Worm (Caenorhabditis elegans) whole organism, L1 larva: ENCODE results near the gene C34F6.5.

Experiments
- aha-1 ChIP-seq: fragments of 150-350 bp; optimal IDR thresholded peaks from 2 replicates; lab custom pipeline; 2014; ENCODE audit warnings: missing biosample characterization, missing genetic modification characterization
- ama-1 ChIP-seq: fragments of 150-350 bp; optimal IDR thresholded peaks from 2 replicates; lab custom pipeline; 2014
- blmp-1 ChIP-seq: fragments of 150-350 bp; optimal IDR thresholded peaks from 2 replicates; lab custom pipeline; 2014; ENCODE audit warnings: missing biosample characterization, missing genetic modification characterization
- ceh-63 ChIP-seq: fragments of 200-800 bp; sonication (Bioruptor generic); optimal IDR thresholded peaks from 2 replicates; lab custom pipeline; 2018; ENCODE audit warnings: mild to moderate bottlenecking, missing genetic modification characterization, missing compliant biosample characterization
- ceh-82 ChIP-seq, 3 experiments: fragments of 150-350 bp in 1 of 3; sonication (generic microtip) in 2 of 3; optimal IDR thresholded peaks; 2 replicates each; lab custom pipeline; 2014 to 2017; ENCODE audit warnings: missing biosample characterization in 3 of 3, missing genetic modification characterization in 3 of 3
- dpl-1 ChIP-seq, 3 experiments: fragments of 150-350 bp in 2 of 3; sonication (generic microtip) in 1 of 3; optimal IDR thresholded peaks; 2 replicates each; lab custom pipeline; 2014 to 2017; ENCODE audit warnings: missing biosample characterization in 3 of 3, missing genetic modification characterization in 3 of 3, missing genetic modification reagents in 3 of 3
- efl-1 ChIP-seq, 4 experiments: fragments of 150-350 bp; optimal IDR thresholded peaks in 3 of 4; peaks in 1 of 4; 1 replicate in 1 of 4; 2 replicates in 3 of 4; lab custom pipeline; 2014; ENCODE audit warnings: missing biosample characterization in 2 of 4, missing genetic modification characterization in 2 of 4, missing genetic modification reagents in 2 of 4
- egl-13 ChIP-seq: sonication (generic microtip); optimal IDR thresholded peaks from 2 replicates; lab custom pipeline; 2016; ENCODE audit warnings: missing genotype, missing genetic modification reagents, missing genetic modification characterization, missing compliant biosample characterization
- egl-27 ChIP-seq, 2 experiments: fragments of 150-350 bp in 1 of 2; sonication (generic microtip); optimal IDR thresholded peaks; 3 replicates each; lab custom pipeline; 2017 to 2018; ENCODE audit warnings: missing biosample characterization in 2 of 2, missing genetic modification characterization in 2 of 2, missing genetic modification reagents in 2 of 2
- elt-2 ChIP-seq: sonication (generic microtip); optimal IDR thresholded peaks from 2 replicates; lab custom pipeline; 2016; ENCODE audit warnings: missing genetic modification characterization, mild to moderate bottlenecking, inconsistent platforms, missing compliant biosample characterization, missing genetic modification reagents
- elt-3 ChIP-seq, 6 experiments: fragments of 150-350 bp in 1 of 6; sonication (generic microtip); optimal IDR thresholded peaks; 2 replicates each; lab custom pipeline; 2017 to 2018; ENCODE audit warnings: missing biosample characterization in 6 of 6, missing genetic modification characterization in 6 of 6, inconsistent platforms in 1 of 6
- fkh-8 ChIP-seq: sonication (generic microtip); optimal IDR thresholded peaks from 2 replicates; lab custom pipeline; 2016; ENCODE audit warnings: mild to moderate bottlenecking, missing genetic modification characterization, missing compliant biosample characterization
- fos-1 ChIP-seq: fragments of 150-350 bp; optimal IDR thresholded peaks from 2 replicates; lab custom pipeline; 2014; ENCODE audit warnings: missing biosample characterization, missing genetic modification characterization
- hpl-2 ChIP-seq: fragments of 150-350 bp; optimal IDR thresholded peaks from 2 replicates; lab custom pipeline; 2014; ENCODE audit warnings: missing biosample characterization, missing genetic modification reagents, missing genetic modification characterization
- irx-1 ChIP-seq: sonication (generic microtip); optimal IDR thresholded peaks from 2 replicates; lab custom pipeline; 2016; ENCODE audit warnings: missing genetic modification characterization, missing compliant biosample characterization
- jun-1 ChIP-seq: fragments of 150-350 bp; optimal IDR thresholded peaks from 2 replicates; lab custom pipeline; 2014; ENCODE audit warnings: missing biosample characterization, missing genetic modification reagents, missing genetic modification characterization
- lin-14 ChIP-seq: fragments of 200-800 bp; sonication (Bioruptor generic); optimal IDR thresholded peaks from 2 replicates; lab custom pipeline; 2018; ENCODE audit warnings: mild to moderate bottlenecking, missing genetic modification characterization, moderate library complexity, missing compliant biosample characterization
- lin-35 ChIP-seq, 2 experiments: fragments of 150-350 bp; optimal IDR thresholded peaks; 2 replicates each; lab custom pipeline; 2014; ENCODE audit warnings: missing biosample characterization in 2 of 2, missing genetic modification characterization in 2 of 2, missing genetic modification reagents in 2 of 2
- lsy-2 ChIP-seq, 2 experiments: fragments of 150-350 bp; optimal IDR thresholded peaks; 2 replicates each; lab custom pipeline; 2014; ENCODE audit warnings: missing biosample characterization in 2 of 2, missing genetic modification characterization in 2 of 2
- mab-9 ChIP-seq: fragments of 200-800 bp; sonication (Bioruptor generic); IDR thresholded peaks from 2 replicates; pipeline ENCODE4 v1.3.6; 2022; ENCODE audit warnings: missing genetic modification reagents, missing genetic modification characterization, missing compliant biosample characterization
- mep-1 ChIP-seq: fragments of 150-350 bp; optimal IDR thresholded peaks from 2 replicates; lab custom pipeline; 2014; ENCODE audit warnings: missing biosample characterization, missing genetic modification characterization
- nhr-12 ChIP-seq: sonication (generic microtip); optimal IDR thresholded peaks from 2 replicates; lab custom pipeline; 2017; ENCODE audit warnings: missing biosample characterization, missing genetic modification characterization
- nhr-20 ChIP-seq: sonication (generic microtip); optimal IDR thresholded peaks from 2 replicates; lab custom pipeline; 2016; ENCODE audit warnings: mild to moderate bottlenecking, missing genetic modification characterization, missing compliant biosample characterization
- nhr-28 ChIP-seq: fragments of 150-350 bp; optimal IDR thresholded peaks from 2 replicates; lab custom pipeline; 2014; ENCODE audit warnings: missing biosample characterization, missing genetic modification characterization
- nhr-47 ChIP-seq: sonication (generic microtip); optimal IDR thresholded peaks from 2 replicates; lab custom pipeline; 2016; ENCODE audit warnings: mild to moderate bottlenecking, missing genetic modification characterization, moderate library complexity, missing compliant biosample characterization
- nhr-71 ChIP-seq: sonication (generic microtip); optimal IDR thresholded peaks from 2 replicates; lab custom pipeline; 2016; ENCODE audit warnings: mild to moderate bottlenecking, missing genetic modification characterization, moderate library complexity, missing compliant biosample characterization
- nhr-76 ChIP-seq: sonication (generic microtip); optimal IDR thresholded peaks from 2 replicates; lab custom pipeline; 2017; ENCODE audit warnings: missing biosample characterization, missing genetic modification characterization
- nhr-77 ChIP-seq: fragments of 150-350 bp; optimal IDR thresholded peaks from 2 replicates; lab custom pipeline; 2014; ENCODE audit warnings: missing biosample characterization, missing genetic modification characterization
- nhr-85 ChIP-seq: sonication (generic microtip); peaks from one replicate; lab custom pipeline; 2016; ENCODE audit warnings: missing genetic modification characterization, inconsistent platforms, missing compliant biosample characterization
- nhr-90 ChIP-seq: sonication (generic microtip); optimal IDR thresholded peaks from 2 replicates; lab custom pipeline; 2016; ENCODE audit warnings: mild to moderate bottlenecking, missing genetic modification characterization, missing compliant biosample characterization; ENCODE audit not compliant: poor library complexity
- pag-3 ChIP-seq: sonication (generic microtip); optimal IDR thresholded peaks from 2 replicates; lab custom pipeline; 2017; ENCODE audit warnings: missing genetic modification characterization, mild to moderate bottlenecking, missing compliant biosample characterization, antibody characterized with exemption, borderline replicate concordance; ENCODE audit not compliant: insufficient read depth
- pax-3 ChIP-seq: fragments of 200-800 bp; sonication (Bioruptor generic); optimal IDR thresholded peaks from 2 replicates; lab custom pipeline; 2018; ENCODE audit warnings: mild to moderate bottlenecking, missing genetic modification characterization, moderate library complexity, missing compliant biosample characterization
- pqm-1 ChIP-seq: sonication (generic microtip); optimal IDR thresholded peaks from 3 replicates; lab custom pipeline; 2017; ENCODE audit warnings: missing biosample characterization, missing genetic modification characterization
- snu-23 ChIP-seq: sonication (generic microtip); optimal IDR thresholded peaks from 2 replicates; lab custom pipeline; 2016; ENCODE audit warnings: missing genetic modification characterization, missing compliant biosample characterization
- sptf-1 ChIP-seq: fragments of 150-350 bp; optimal IDR thresholded peaks from 2 replicates; lab custom pipeline; 2014; ENCODE audit warnings: missing biosample characterization, missing genetic modification characterization
- swsn-7 ChIP-seq: sonication (generic microtip); optimal IDR thresholded peaks from 2 replicates; lab custom pipeline; 2016; ENCODE audit warnings: missing genetic modification characterization, missing compliant biosample characterization
- tlp-1 ChIP-seq: fragments of 150-350 bp; optimal IDR thresholded peaks from 2 replicates; lab custom pipeline; 2014; ENCODE audit warnings: missing biosample characterization, missing genetic modification characterization
- unc-30 ChIP-seq: sonication (generic microtip); optimal IDR thresholded peaks from 2 replicates; lab custom pipeline; 2017; ENCODE audit warnings: missing biosample characterization, missing genetic modification characterization
- unc-86 ChIP-seq: sonication (generic microtip); optimal IDR thresholded peaks from 2 replicates; lab custom pipeline; 2016; ENCODE audit warnings: missing genetic modification characterization, missing compliant biosample characterization
- xbp-1 ChIP-seq: sonication (generic microtip); optimal IDR thresholded peaks from 2 replicates; lab custom pipeline; 2016; ENCODE audit warnings: missing genetic modification characterization, missing compliant biosample characterization
- zip-4 ChIP-seq: fragments of 200-800 bp; sonication (Bioruptor generic); optimal IDR thresholded peaks from 2 replicates; lab custom pipeline; 2018; ENCODE audit warnings: mild to moderate bottlenecking, missing genetic modification characterization, moderate library complexity, missing compliant biosample characterization
- ztf-4 ChIP-seq: fragments of 150-350 bp; optimal IDR thresholded peaks from 2 replicates; lab custom pipeline; 2014; ENCODE audit warnings: missing biosample characterization, missing genetic modification characterization

The C34F6.5 gene

DNA sequence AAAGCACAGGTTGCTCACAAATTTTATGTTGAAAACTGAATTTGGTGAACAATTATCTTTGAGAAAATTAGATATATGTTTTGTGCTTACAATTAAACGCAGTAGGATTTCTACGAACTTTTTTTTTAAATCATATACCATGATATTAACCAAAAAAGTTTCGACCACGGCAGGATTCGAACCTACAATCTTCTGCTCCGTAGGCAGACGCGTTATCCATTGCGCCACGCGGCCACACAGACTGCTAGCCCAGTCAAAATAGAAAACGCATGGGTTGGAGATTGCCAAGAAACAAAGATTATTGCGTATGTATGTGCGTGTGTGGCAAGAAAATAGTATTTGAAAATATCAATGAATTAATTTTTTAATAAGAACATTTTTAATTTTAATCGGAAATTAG is 43.7 kb upstream of the C34F6.5 start (continued):
- peak in 2 of 6 experiments; percentile 12 to 25 for TF ChIP-seq elt-3 (tag; optimal IDR thresholded peaks at IDR 0.05; lab: Kevin White, UChicago)
- no peak for TF ChIP-seq hpl-2 (GFP tag; lab: Kevin White, UChicago)
- no peak for TF ChIP-seq unc-30 (tag; lab: Kevin White, UChicago)
- TF ChIP-seq pqm-1 = no peak
- no peak for TF ChIP-seq tlp-1 (tag; lab: Kevin White, UChicago)
- peak; percentile 61 for TF ChIP-seq swsn-7 (tag; lab: Kevin White, UChicago)
- no peak for TF ChIP-seq pag-3 (tag; lab: Kevin White, UChicago)
- peak; percentile 74 for TF ChIP-seq nhr-71 (tag; lab: Kevin White, UChicago)
- peak; percentile 1 for TF ChIP-seq nhr-77
- TF ChIP-seq unc-86 = no peak
- peak; percentile 36 to 59 for TF ChIP-seq lsy-2 (tag; optimal IDR thresholded peaks at IDR 0.05; lab: Kevin White, UChicago)
- peak; percentile 55 for TF ChIP-seq xbp-1 (tag; lab: Kevin White, UChicago)
- TF ChIP-seq ztf-4 (tag; lab: Kevin White, UChicago) = no peak
- peak in 2 of 3 experiments; percentile 19 to 25 for TF ChIP-seq ceh-82 (tag; optimal IDR thresholded peaks at IDR 0.05; lab: Kevin White, UChicago)
- peak; percentile 68 for TF ChIP-seq lin-14 (GFP tag; lab: Kevin White, UChicago)
- TF ChIP-seq ceh-63 (GFP tag; lab: Kevin White, UChicago) = no peak
- TF ChIP-seq irx-1 (tag; lab: Kevin White, UChicago) = peak; percentile 12
- TF ChIP-seq nhr-28 (tag; lab: Kevin White, UChicago) = no peak
- no peak for TF ChIP-seq egl-27 (tag; optimal IDR thresholded peaks at IDR 0.05; lab: Kevin White, UChicago)
- TF ChIP-seq nhr-85 = peak; percentile 79
- peak in 1 of 3 experiments; percentile 15 for TF ChIP-seq dpl-1 (GFP tag; optimal IDR thresholded peaks at IDR 0.05; lab: Kevin White, UChicago)
- TF ChIP-seq elt-2 (tag; lab: Kevin White, UChicago) = peak; percentile 28
- TF ChIP-seq aha-1 (tag; lab: Kevin White, UChicago) = no peak
- TF ChIP-seq nhr-90 (tag; lab: Kevin White, UChicago) = peak; percentile 72
- TF ChIP-seq lin-35 (GFP tag; optimal IDR thresholded peaks at IDR 0.05; lab: Kevin White, UChicago) = peak in 1 of 2 experiments; percentile 60
- peak; percentile 46 for TF ChIP-seq fos-1
- peak; percentile 81 for TF ChIP-seq snu-23
- peak; percentile 74 for TF ChIP-seq nhr-47 (tag; lab: Kevin White, UChicago)

- TF ChIP-seq pax-3 (tag; lab: Kevin White, UChicago) (no peak), elt-2 (tag; lab: Kevin White, UChicago) (peak; percentile 66)
Measured at ce11 chrX:11251928-11252327, 43.2 kb upstream of the C34F6.5 start.

ce11 chrX:11250983-11251382 is 42.3 kb upstream of the C34F6.5 start:
- TF ChIP-seq unc-30 (tag; lab: Kevin White, UChicago) = no peak
- TF ChIP-seq ztf-4 (tag; lab: Kevin White, UChicago) = no peak
- TF ChIP-seq elt-3 (tag; optimal IDR thresholded peaks at IDR 0.05; lab: Kevin White, UChicago) = peak in 4 of 6 experiments; percentile 31 to 53 (median 37)
- TF ChIP-seq mab-9 (GFP tag; lab: Robert Waterston, UW) = no peak
- TF ChIP-seq elt-2 (tag; lab: Kevin White, UChicago) = peak; percentile 91
- TF ChIP-seq nhr-71 (tag; lab: Kevin White, UChicago) = peak; percentile 11
- TF ChIP-seq zip-4 (GFP tag; lab: Kevin White, UChicago) = no peak
- peak; percentile 50 for TF ChIP-seq lin-14 (GFP tag; lab: Kevin White, UChicago)
- peak; percentile 13 for TF ChIP-seq nhr-20 (tag; lab: Kevin White, UChicago)
- peak; percentile 2 for TF ChIP-seq jun-1

DNA sequence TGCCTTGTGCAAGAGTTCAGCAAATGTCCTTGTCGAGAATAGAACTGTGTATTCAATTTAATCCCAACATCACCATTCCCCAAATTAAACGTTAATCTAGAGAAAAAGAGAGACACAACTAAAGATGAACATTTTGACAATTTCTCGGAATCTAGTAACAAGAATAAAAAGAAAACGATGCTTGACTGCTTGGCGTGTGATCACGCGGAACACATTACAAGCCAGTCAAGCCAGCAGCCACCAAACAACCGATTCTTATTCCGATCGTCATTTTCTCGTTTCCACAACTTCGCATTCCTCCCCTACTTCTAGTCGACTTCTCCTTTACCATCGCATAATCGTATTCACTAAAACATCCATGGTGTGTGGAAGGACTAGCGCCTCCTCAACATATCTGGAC is 40.7 kb upstream of the C34F6.5 start:
- TF ChIP-seq mab-9 (GFP tag; lab: Robert Waterston, UW) = no peak
- peak; percentile 4 for TF ChIP-seq fkh-8 (tag; lab: Kevin White, UChicago)
- no peak for TF ChIP-seq ama-1 (lab: Kevin White, UChicago)
- peak; percentile 13 for TF ChIP-seq lin-14 (GFP tag; lab: Kevin White, UChicago)
- no peak for TF ChIP-seq nhr-76 (tag; lab: Kevin White, UChicago)
- no peak for TF ChIP-seq nhr-12 (tag; lab: Kevin White, UChicago)
- no peak for TF ChIP-seq xbp-1 (tag; lab: Kevin White, UChicago)
- TF ChIP-seq mep-1 = no peak
- TF ChIP-seq egl-13 (tag; lab: Kevin White, UChicago) = no peak
- TF ChIP-seq blmp-1 (tag; lab: Kevin White, UChicago) = peak; percentile 60
- TF ChIP-seq efl-1 (optimal IDR thresholded peaks at IDR 0.05; lab: Kevin White, UChicago) = no peak
- TF ChIP-seq efl-1 (GFP tag; optimal IDR thresholded peaks at IDR 0.05 in 1 of 2; lab: Kevin White, UChicago) = peak in 1 of 2 experiments; percentile 55
- no peak for TF ChIP-seq lin-35 (GFP tag; optimal IDR thresholded peaks at IDR 0.05; lab: Kevin White, UChicago)
- no peak for TF ChIP-seq sptf-1 (tag; lab: Kevin White, UChicago)
